Worm (Caenorhabditis elegans) whole organism, L4 larva: ENCODE results near the gene cct-4.

Experiments used
- D1046.2 ChIP-seq: fragments of 200-800 bp; sonication (Bioruptor generic); IDR thresholded peaks from 2 replicates; pipeline ENCODE4 v1.3.6; 2022; ENCODE audit warnings: missing genetic modification characterization, missing compliant biosample characterization
- T20F7.1 ChIP-seq: fragments of 200-800 bp; sonication (Bioruptor generic); optimal IDR thresholded peaks from 2 replicates; lab custom pipeline; 2018; ENCODE audit warnings: mild to moderate bottlenecking, missing genetic modification characterization, missing compliant biosample characterization
- Y48G9A.11 ChIP-seq: fragments of 200-800 bp; sonication (Bioruptor generic); IDR thresholded peaks from 2 replicates; pipeline ENCODE4 v1.3.6; 2022; ENCODE audit warnings: missing genetic modification reagents, missing genetic modification characterization, missing compliant biosample characterization
- ZK337.2 ChIP-seq: fragments of 200-800 bp; sonication (Bioruptor generic); IDR thresholded peaks from 2 replicates; pipeline ENCODE4 v1.3.6; 2022; ENCODE audit warnings: missing genetic modification reagents, missing genetic modification characterization, missing compliant biosample characterization
- ZK546.5 ChIP-seq, 2 experiments: sonication (generic microtip); optimal IDR thresholded peaks; 2 replicates each; lab custom pipeline; 2017; ENCODE audit warnings: missing biosample characterization in 2 of 2, missing genetic modification characterization in 2 of 2
- aha-1 ChIP-seq: fragments of 150-350 bp; peaks from one replicate; lab custom pipeline; 2014; ENCODE audit warnings: missing biosample characterization, missing genetic modification characterization
- aly-2 ChIP-seq: sonication (generic microtip); optimal IDR thresholded peaks from 2 replicates; lab custom pipeline; 2018; ENCODE audit warnings: missing biosample characterization, missing genetic modification characterization
- ceh-20 ChIP-seq: fragments of 200-800 bp; sonication (Bioruptor generic); IDR thresholded peaks from 2 replicates; pipeline ENCODE4 v1.3.6; 2022; ENCODE audit warnings: missing genetic modification reagents, missing genetic modification characterization, missing compliant biosample characterization
- ceh-62 ChIP-seq: sonication (generic microtip); optimal IDR thresholded peaks from 2 replicates; lab custom pipeline; 2017; ENCODE audit warnings: missing biosample characterization, missing genetic modification characterization
- ceh-82 ChIP-seq: sonication (generic microtip); optimal IDR thresholded peaks from 2 replicates; lab custom pipeline; 2017; ENCODE audit warnings: missing biosample characterization, missing genetic modification characterization
- cey-2 ChIP-seq: sonication (generic microtip); optimal IDR thresholded peaks from 3 replicates; lab custom pipeline; 2017; ENCODE audit warnings: missing genetic modification characterization, mild to moderate bottlenecking, missing compliant biosample characterization, antibody characterized with exemption, borderline replicate concordance; ENCODE audit not compliant: insufficient read depth
- daf-12 ChIP-seq: fragments of 150-350 bp; optimal IDR thresholded peaks from 2 replicates; lab custom pipeline; 2014; ENCODE audit warnings: missing biosample characterization, missing genetic modification reagents, missing genetic modification characterization
- daf-16 ChIP-seq, 3 experiments: sonication (generic microtip); optimal IDR thresholded peaks; 2 replicates each; lab custom pipeline; 2016 to 2017; ENCODE audit warnings: missing genetic modification characterization in 3 of 3, missing genetic modification reagents in 3 of 3, mild to moderate bottlenecking in 2 of 3, missing compliant biosample characterization in 2 of 3, missing biosample characterization in 1 of 3, moderate library complexity in 1 of 3
- dmd-6 ChIP-seq: fragments of 200-800 bp; sonication (Bioruptor generic); IDR thresholded peaks from 2 replicates; pipeline ENCODE4 v1.3.6; 2022; ENCODE audit warnings: missing genetic modification reagents, missing genetic modification characterization, missing compliant biosample characterization
- dmd-8 ChIP-seq: fragments of 200-800 bp; sonication (Bioruptor generic); IDR thresholded peaks from 2 replicates; pipeline ENCODE4 v1.3.6; 2022; ENCODE audit warnings: missing genetic modification characterization, missing compliant biosample characterization
- dpl-1 ChIP-seq: fragments of 150-350 bp; optimal IDR thresholded peaks from 2 replicates; lab custom pipeline; 2014; ENCODE audit warnings: missing biosample characterization, missing genetic modification reagents, missing genetic modification characterization
- dve-1 ChIP-seq: sonication (generic microtip); optimal IDR thresholded peaks from 2 replicates; lab custom pipeline; 2017; ENCODE audit warnings: antibody characterized with exemption, mild to moderate bottlenecking, missing genetic modification characterization, missing compliant biosample characterization; ENCODE audit not compliant: insufficient read depth
- egl-43 ChIP-seq: fragments of 200-800 bp; sonication (Bioruptor generic); IDR thresholded peaks from 2 replicates; pipeline ENCODE4 v1.3.6; 2022; ENCODE audit warnings: missing genetic modification reagents, missing genetic modification characterization, missing compliant biosample characterization
- hlh-11 ChIP-seq: fragments of 200-800 bp; sonication (Bioruptor generic); optimal IDR thresholded peaks from 2 replicates; lab custom pipeline; 2018; ENCODE audit warnings: mild to moderate bottlenecking, missing genetic modification characterization, missing compliant biosample characterization
- hmg-1.1 ChIP-seq: fragments of 200-800 bp; sonication (Bioruptor generic); IDR thresholded peaks from 2 replicates; pipeline ENCODE4 v1.3.6; 2022; ENCODE audit warnings: missing genetic modification reagents, missing genetic modification characterization, missing compliant biosample characterization
- lin-1 ChIP-seq: fragments of 200-800 bp; sonication (Bioruptor generic); IDR thresholded peaks from 2 replicates; pipeline ENCODE4 v1.3.6; 2022; ENCODE audit warnings: missing genetic modification reagents, missing genetic modification characterization, missing compliant biosample characterization
- lsy-2 ChIP-seq, 2 experiments: fragments of 150-350 bp in 1 of 2; sonication (generic microtip) in 1 of 2; optimal IDR thresholded peaks; 2 replicates each; lab custom pipeline; 2014 to 2017; ENCODE audit warnings: missing biosample characterization in 2 of 2, missing genetic modification characterization in 2 of 2
- madf-5 ChIP-seq, 2 experiments: fragments of 200-800 bp; sonication (Bioruptor generic); IDR thresholded peaks; 2 replicates each; pipeline ENCODE4 v1.3.6; 2022; ENCODE audit warnings: missing compliant biosample characterization in 2 of 2, missing genetic modification characterization in 2 of 2
- madf-9 ChIP-seq: fragments of 200-800 bp; sonication (Bioruptor generic); conservative IDR thresholded peaks from 2 replicates; pipeline ENCODE4 v1.3.6; 2022; ENCODE audit warnings: missing genetic modification reagents, missing genetic modification characterization, missing compliant biosample characterization
- mdl-1 ChIP-seq, 2 experiments: fragments of 150-350 bp in 1 of 2; sonication (generic microtip) in 1 of 2; optimal IDR thresholded peaks; 2 replicates each; lab custom pipeline; 2014 to 2017; ENCODE audit warnings: missing biosample characterization in 2 of 2, missing genetic modification characterization in 2 of 2
- mep-1 ChIP-seq: fragments of 150-350 bp; sonication (generic microtip); optimal IDR thresholded peaks from 3 replicates; lab custom pipeline; 2014; ENCODE audit warnings: missing biosample characterization, missing genetic modification characterization
- mes-2 ChIP-seq: sonication (generic microtip); optimal IDR thresholded peaks from 2 replicates; lab custom pipeline; 2016; ENCODE audit warnings: missing genotype, mild to moderate bottlenecking, missing genetic modification characterization, missing compliant biosample characterization; ENCODE audit not compliant: poor library complexity, severe bottlenecking
- nhr-10 ChIP-seq: fragments of 150-350 bp; optimal IDR thresholded peaks from 2 replicates; lab custom pipeline; 2014; ENCODE audit warnings: missing biosample characterization, missing genetic modification characterization
- nhr-102 ChIP-seq: sonication (generic microtip); optimal IDR thresholded peaks from 2 replicates; lab custom pipeline; 2016; ENCODE audit warnings: mild to moderate bottlenecking, missing genetic modification characterization, moderate library complexity, missing compliant biosample characterization
- nhr-11 ChIP-seq: fragments of 150-350 bp; optimal IDR thresholded peaks from 2 replicates; lab custom pipeline; 2014; ENCODE audit warnings: missing biosample characterization, missing genetic modification characterization
- nhr-25 ChIP-seq: sonication (generic microtip); optimal IDR thresholded peaks from 2 replicates; lab custom pipeline; 2017; ENCODE audit warnings: missing genetic modification characterization, mild to moderate bottlenecking, missing compliant biosample characterization, antibody characterized with exemption, moderate library complexity, borderline replicate concordance; ENCODE audit not compliant: insufficient read depth
- nhr-28 ChIP-seq: fragments of 150-350 bp; optimal IDR thresholded peaks from 2 replicates; lab custom pipeline; 2014; ENCODE audit warnings: missing biosample characterization, missing genetic modification characterization
- nhr-41 ChIP-seq: fragments of 200-800 bp; sonication (Bioruptor generic); IDR thresholded peaks from 2 replicates; pipeline ENCODE4 v1.3.6; 2022; ENCODE audit warnings: missing genetic modification reagents, missing genetic modification characterization, missing compliant biosample characterization
- nhr-42 ChIP-seq: fragments of 200-800 bp; sonication (Bioruptor generic); IDR thresholded peaks from 2 replicates; pipeline ENCODE4 v1.3.6; 2022; ENCODE audit warnings: missing genetic modification characterization, missing compliant biosample characterization
- pha-4 ChIP-seq, 2 experiments: fragments of 150-350 bp in 1 of 2; fragments of 200-800 bp in 1 of 2; sonication (Bioruptor generic) in 1 of 2; IDR thresholded peaks in 1 of 2; optimal IDR thresholded peaks in 1 of 2; 2 replicates each; pipeline versions ENCODE4 v1.3.6 to Lab custom; 2014 to 2022; ENCODE audit warnings: missing genetic modification characterization in 2 of 2, missing genetic modification reagents in 2 of 2, missing biosample characterization in 1 of 2, missing compliant biosample characterization in 1 of 2
- php-3 ChIP-seq: fragments of 200-800 bp; sonication (Bioruptor generic); IDR thresholded peaks from 2 replicates; pipeline ENCODE4 v1.3.6; 2022; ENCODE audit warnings: missing genetic modification reagents, missing genetic modification characterization, missing compliant biosample characterization
- pqm-1 ChIP-seq: sonication (generic microtip); optimal IDR thresholded peaks from 2 replicates; lab custom pipeline; 2017; ENCODE audit warnings: missing biosample characterization, missing genetic modification characterization
- skn-1 ChIP-seq: fragments of 150-350 bp; optimal IDR thresholded peaks from 2 replicates; lab custom pipeline; 2014; ENCODE audit warnings: missing biosample characterization, missing genetic modification characterization
- snpc-1.2 ChIP-seq: fragments of 200-800 bp; sonication (Bioruptor generic); IDR thresholded peaks from 2 replicates; pipeline ENCODE4 v1.3.6; 2022; ENCODE audit warnings: missing genetic modification reagents, missing genetic modification characterization, missing compliant biosample characterization
- unc-62 ChIP-seq, 3 experiments: fragments of 150-350 bp in 1 of 3; sonication (generic microtip); optimal IDR thresholded peaks in 2 of 3; peaks in 1 of 3; 1 replicate in 1 of 3; 2 replicates in 2 of 3; lab custom pipeline; 2014 to 2017; ENCODE audit warnings: missing biosample characterization in 3 of 3, missing genetic modification characterization in 3 of 3, missing genetic modification reagents in 3 of 3, missing genotype in 1 of 3
- zag-1 ChIP-seq: fragments of 150-350 bp; optimal IDR thresholded peaks from 2 replicates; lab custom pipeline; 2014; ENCODE audit warnings: missing biosample characterization, missing genetic modification characterization
- zip-11 ChIP-seq: fragments of 200-800 bp; sonication (Bioruptor generic); IDR thresholded peaks from 2 replicates; pipeline ENCODE4 v1.3.6; 2022; ENCODE audit warnings: missing genetic modification characterization, missing compliant biosample characterization
- ztf-11 ChIP-seq: fragments of 150-350 bp; optimal IDR thresholded peaks from 2 replicates; lab custom pipeline; 2014; ENCODE audit warnings: missing biosample characterization, missing genetic modification characterization

Gene cct-4

ce11 chrII:8283158-8283717 lies at the start of gene cct-4, which contains the start of gene nst-1:
cct-4 (plus strand) TSS chrII:8283667.
nst-1 (minus strand) TSS chrII:8283208.
- peak; percentile 49 for TF ChIP-seq mes-2
- TF ChIP-seq Y48G9A.11 = no peak
- TF ChIP-seq unc-62 (GFP tag; optimal IDR thresholded peaks at IDR 0.05 in 1 of 2; lab: Kevin White, UChicago) = peak in 1 of 2 experiments; percentile 50
- TF ChIP-seq unc-62 (tag; optimal IDR thresholded peaks at IDR 0.05; lab: Kevin White, UChicago) = no peak
- TF ChIP-seq ceh-82 (tag; lab: Kevin White, UChicago) = no peak
- no peak for TF ChIP-seq ceh-62
- no peak for TF ChIP-seq ztf-11 (tag; lab: Kevin White, UChicago)
- no peak for TF ChIP-seq ZK337.2 (GFP tag; lab: Robert Waterston, UW)
- no peak for TF ChIP-seq ceh-20 (GFP tag; lab: Robert Waterston, UW)
- no peak for TF ChIP-seq nhr-41
- no peak for TF ChIP-seq zag-1 (tag; lab: Kevin White, UChicago)
- peak; percentile 13 for TF ChIP-seq dve-1
- TF ChIP-seq lsy-2 (tag; optimal IDR thresholded peaks at IDR 0.05; lab: Kevin White, UChicago) = peak in 1 of 2 experiments; percentile 62
- TF ChIP-seq daf-12 = no peak
- TF ChIP-seq aha-1 = peak; percentile 37
- peak; percentile 35 for TF ChIP-seq mep-1 (tag; lab: Kevin White, UChicago)
- peak; percentile 51 for TF ChIP-seq dpl-1 (GFP tag; lab: Kevin White, UChicago)
- no peak for TF ChIP-seq zip-11 (GFP tag; lab: Robert Waterston, UW)
- TF ChIP-seq nhr-25 (tag; lab: Kevin White, UChicago) = no peak

ce11 chrII:8238155-8238554 lies 45.3 kb upstream of the cct-4 start, which contains the start of gene nlp-5:
nlp-5 (plus strand) TSS chrII:8238455.
- TF ChIP-seq nhr-42 (GFP tag; lab: Robert Waterston, UW) (no peak), unc-62 (GFP tag; optimal IDR thresholded peaks at IDR 0.05 in 1 of 2; lab: Kevin White, UChicago) (peak in 1 of 2 experiments; percentile 61), unc-62 (tag; optimal IDR thresholded peaks at IDR 0.05; lab: Kevin White, UChicago) (no peak), ZK546.5 (tag; optimal IDR thresholded peaks at IDR 0.05; lab: Kevin White, UChicago) (no peak), mdl-1 (tag; optimal IDR thresholded peaks at IDR 0.05; lab: Kevin White, UChicago) (no peak)

DNA sequence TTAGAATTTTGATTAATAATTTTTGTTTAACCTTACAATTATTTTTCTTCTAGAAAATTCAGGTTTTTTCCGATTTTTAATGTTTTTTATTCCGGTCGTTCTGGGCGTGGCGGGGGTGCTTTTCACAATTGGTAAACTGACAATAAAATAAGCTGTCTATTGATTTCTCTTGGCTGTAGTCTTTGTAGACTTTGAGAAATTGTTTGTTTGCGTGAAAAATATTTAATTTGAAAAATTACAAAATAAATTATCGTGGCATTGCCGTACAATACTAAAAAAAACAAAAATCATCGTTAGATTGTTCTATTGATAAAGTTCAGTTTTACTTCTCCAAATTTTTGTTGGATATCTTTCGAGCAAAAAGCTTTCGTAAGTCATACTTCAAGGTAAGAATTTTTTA lies 37.0 kb upstream of the cct-4 start, which contains the start of gene F35C11.3:
Gene F35C11.3, plus strand, starts transcription at position 301 of the 400 bp plus-strand sequence.
- no peak for TF ChIP-seq hmg-1.1 (GFP tag; lab: Robert Waterston, UW)
- no peak for TF ChIP-seq aha-1
- no peak for TF ChIP-seq nhr-10 (tag; lab: Kevin White, UChicago)
- no peak for TF ChIP-seq madf-5 (GFP tag; IDR thresholded peaks at IDR 0.05; lab: Robert Waterston, UW)
- TF ChIP-seq, all 104 proteins: peak for 0

DNA sequence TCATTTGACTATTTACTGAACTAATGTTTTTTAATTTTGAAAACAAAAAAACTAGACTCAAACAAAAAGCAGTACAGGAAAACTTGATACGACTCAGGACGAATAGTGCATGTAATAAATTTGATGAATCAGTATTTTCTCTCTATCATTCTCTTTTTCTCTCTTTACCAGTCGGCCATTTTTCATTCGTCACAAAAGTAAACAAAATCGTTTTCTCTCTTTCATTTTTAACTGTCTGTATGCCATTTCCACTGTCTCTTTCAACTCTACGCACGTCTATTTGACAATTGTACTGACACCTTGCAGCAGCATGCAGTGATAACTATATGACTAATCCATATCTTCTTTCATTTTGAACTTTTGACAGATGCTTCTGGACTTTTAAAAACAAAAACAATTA lies 34.7 kb upstream of the cct-4 start, which contains the start of the genes F35C11.2 and F35C11.4:
Gene F35C11.2, minus strand, starts transcription at position 90 of the 400 bp plus-strand sequence.
Gene F35C11.4, plus strand, starts transcription at position 260 of the 400 bp plus-strand sequence.
- no peak for TF ChIP-seq lin-1 (GFP tag; lab: Robert Waterston, UW)
- no peak for TF ChIP-seq nhr-11 (tag; lab: Kevin White, UChicago)
- no peak for TF ChIP-seq aly-2 (tag; lab: Kevin White, UChicago)
- peak; percentile 79 for TF ChIP-seq dve-1
- TF ChIP-seq hlh-11 (tag; lab: Kevin White, UChicago) = peak; percentile 80
- peak; percentile 25 for TF ChIP-seq aha-1
- no peak for TF ChIP-seq D1046.2 (GFP tag; lab: Robert Waterston, UW)
- TF ChIP-seq T20F7.1 = peak; percentile 16
- no peak for TF ChIP-seq madf-9 (GFP tag; lab: Robert Waterston, UW)
- no peak for TF ChIP-seq snpc-1.2 (GFP tag; lab: Robert Waterston, UW)
- TF ChIP-seq dmd-8 (GFP tag; lab: Robert Waterston, UW) = no peak
- no peak for TF ChIP-seq nhr-102 (tag; lab: Kevin White, UChicago)
- TF ChIP-seq pha-4 (GFP tag; IDR thresholded peaks at IDR 0.05; lab: Robert Waterston, UW) = no peak
- peak; percentile 25 for TF ChIP-seq pha-4 (tag; optimal IDR thresholded peaks at IDR 0.05; lab: Kevin White, UChicago)
- peak; percentile 89 for TF ChIP-seq dmd-6 (GFP tag; lab: Robert Waterston, UW)
- TF ChIP-seq skn-1 (tag; lab: Kevin White, UChicago) = no peak
- peak; percentile 64 for TF ChIP-seq pqm-1 (tag; lab: Kevin White, UChicago)
- no peak for TF ChIP-seq ZK337.2 (GFP tag; lab: Robert Waterston, UW)
- TF ChIP-seq nhr-28 (tag; lab: Kevin White, UChicago) = peak; percentile 70
- TF ChIP-seq egl-43 (GFP tag; lab: Robert Waterston, UW) = no peak
- TF ChIP-seq daf-16 (GFP tag; optimal IDR thresholded peaks at IDR 0.05; lab: Kevin White, UChicago) = peak in 1 of 2 experiments; percentile 63
- peak; percentile 85 for TF ChIP-seq daf-16 (tag; optimal IDR thresholded peaks at IDR 0.05; lab: Kevin White, UChicago)
- no peak for TF ChIP-seq cey-2 (tag; lab: Kevin White, UChicago)
- peak; percentile 43; the same call in 1 of the 2 replicates for TF ChIP-seq php-3 (GFP tag; lab: Robert Waterston, UW)
